Fruit fly (Drosophila melanogaster) whole organism, prepupa: ENCODE measurements around the gene CG12998.

Experiments
- Blimp-1 ChIP-seq: fragments of 200-800 bp; sonication (Bioruptor generic); optimal IDR thresholded peaks from 3 replicates; lab custom pipeline; 2017; ENCODE audit warnings: missing biosample characterization, missing genetic modification characterization, mild to moderate bottlenecking, moderate library complexity, missing genetic modification reagents
- CG11294 ChIP-seq: fragments of 200-800 bp; sonication (Bioruptor generic); IDR thresholded peaks from 2 replicates; pipeline ENCODE4 v1.3.6; 2022; ENCODE audit warnings: missing biosample characterization, missing genetic modification characterization
- CG11902 ChIP-seq: fragments of 200-800 bp; sonication (Bioruptor generic); optimal IDR thresholded peaks from 3 replicates; lab custom pipeline; 2016; ENCODE audit warnings: missing biosample characterization, missing genetic modification characterization
- CG15336 ChIP-seq: fragments of 200-800 bp; sonication (Bioruptor generic); IDR thresholded peaks from 2 replicates; pipeline ENCODE4 v1.3.6; 2022; ENCODE audit warnings: missing biosample characterization, missing genetic modification characterization
- CG31627 ChIP-seq: fragments of 200-800 bp; sonication (Bioruptor generic); optimal IDR thresholded peaks from 3 replicates; lab custom pipeline; 2016; ENCODE audit warnings: missing biosample characterization, missing genetic modification characterization
- CG32006 ChIP-seq: fragments of 200-800 bp; sonication (Bioruptor generic); optimal IDR thresholded peaks from 3 replicates; lab custom pipeline; 2017; ENCODE audit warnings: missing biosample characterization, mild to moderate bottlenecking, missing genetic modification characterization
- CG34406 ChIP-seq: fragments of 200-800 bp; sonication (Bioruptor generic); optimal IDR thresholded peaks from 3 replicates; lab custom pipeline; 2016; ENCODE audit warnings: missing biosample characterization, missing genetic modification characterization
- CG3919 ChIP-seq: fragments of 200-800 bp; sonication (Bioruptor generic); optimal IDR thresholded peaks from 3 replicates; lab custom pipeline; 2016; ENCODE audit warnings: missing biosample characterization, missing genetic modification characterization
- CG6163 ChIP-seq: fragments of 200-800 bp; sonication (Bioruptor generic); IDR thresholded peaks from 3 replicates; pipeline ENCODE4 v1.3.6; 2022; ENCODE audit warnings: missing biosample characterization, missing genetic modification characterization
- CG6792 ChIP-seq: fragments of 200-800 bp; sonication (Bioruptor generic); optimal IDR thresholded peaks from 3 replicates; lab custom pipeline; 2016; ENCODE audit warnings: missing biosample characterization, missing genetic modification characterization
- CG6808 ChIP-seq: fragments of 200-800 bp; sonication (Bioruptor generic); optimal IDR thresholded peaks from 3 replicates; lab custom pipeline; 2017; ENCODE audit warnings: missing biosample characterization, missing genetic modification characterization, mild to moderate bottlenecking, moderate library complexity, missing genetic modification reagents
- CG8119 ChIP-seq: fragments of 200-800 bp; sonication (Bioruptor generic); IDR thresholded peaks from 3 replicates; pipeline ENCODE4 v1.3.6; 2022; ENCODE audit warnings: missing biosample characterization, missing genetic modification characterization
- CG8319 ChIP-seq: fragments of 200-800 bp; sonication (Bioruptor generic); optimal IDR thresholded peaks from 3 replicates; lab custom pipeline; 2016; ENCODE audit warnings: missing biosample characterization, missing genetic modification characterization
- CG8632 ChIP-seq: fragments of 200-800 bp; sonication (Bioruptor generic); optimal IDR thresholded peaks from 3 replicates; lab custom pipeline; 2016; ENCODE audit warnings: missing biosample characterization, missing genetic modification characterization
- Eip93F ChIP-seq: fragments of 200-800 bp; sonication (Bioruptor generic); optimal IDR thresholded peaks from 2 replicates; lab custom pipeline; 2016; ENCODE audit warnings: missing biosample characterization, mild to moderate bottlenecking, missing genetic modification characterization
- Ets96B ChIP-seq: fragments of 200-800 bp; optimal IDR thresholded peaks from 2 replicates; lab custom pipeline; 2019; ENCODE audit warnings: missing biosample characterization, mild to moderate bottlenecking, missing genetic modification characterization, moderate library complexity
- Gug ChIP-seq: fragments of 200-800 bp; sonication (Bioruptor generic); IDR thresholded peaks from 2 replicates; pipeline ENCODE4 v1.3.6; 2022; ENCODE audit warnings: missing biosample characterization, missing genetic modification characterization
- Hr39 ChIP-seq: fragments of 200-800 bp; sonication (Bioruptor generic); optimal IDR thresholded peaks from 2 replicates; lab custom pipeline; 2016; ENCODE audit warnings: missing biosample characterization, missing genetic modification characterization
- Hr4 ChIP-seq: fragments of 200-800 bp; sonication (Bioruptor generic); optimal IDR thresholded peaks from 3 replicates; lab custom pipeline; 2016; ENCODE audit warnings: missing biosample characterization, missing genetic modification characterization
- Lpt ChIP-seq: fragments of 200-800 bp; sonication (Bioruptor generic); optimal IDR thresholded peaks from 3 replicates; lab custom pipeline; 2016; ENCODE audit warnings: missing biosample characterization, missing genetic modification characterization
- Met ChIP-seq: fragments of 200-800 bp; sonication (Bioruptor generic); optimal IDR thresholded peaks from 3 replicates; lab custom pipeline; 2016; ENCODE audit warnings: missing biosample characterization, missing genetic modification characterization
- OdsH ChIP-seq: fragments of 200-800 bp; sonication (Bioruptor generic); optimal IDR thresholded peaks from 3 replicates; lab custom pipeline; 2016; ENCODE audit warnings: missing biosample characterization, missing genetic modification characterization
- Smox ChIP-seq: fragments of 200-800 bp; sonication (Bioruptor generic); optimal IDR thresholded peaks from 3 replicates; lab custom pipeline; 2016; ENCODE audit warnings: missing biosample characterization, missing genetic modification characterization
- Sox102F ChIP-seq: fragments of 200-800 bp; sonication (Bioruptor generic); optimal IDR thresholded peaks from 2 replicates; lab custom pipeline; 2016; ENCODE audit warnings: missing biosample characterization, mild to moderate bottlenecking, missing genetic modification characterization
- Sox15 ChIP-seq: fragments of 200-800 bp; sonication (Bioruptor generic); optimal IDR thresholded peaks from 3 replicates; lab custom pipeline; 2016; ENCODE audit warnings: missing biosample characterization, missing genetic modification characterization
- acj6 ChIP-seq: fragments of 200-800 bp; sonication (Bioruptor generic); optimal IDR thresholded peaks from 3 replicates; lab custom pipeline; 2016; ENCODE audit warnings: missing biosample characterization, missing genetic modification characterization
- dac ChIP-seq: fragments of 200-800 bp; sonication (Bioruptor generic); optimal IDR thresholded peaks from 2 replicates; lab custom pipeline; 2017; ENCODE audit warnings: missing biosample characterization, mild to moderate bottlenecking, missing genetic modification characterization
- esn ChIP-seq: fragments of 200-800 bp; sonication (Bioruptor generic); optimal IDR thresholded peaks from 2 replicates; lab custom pipeline; 2016; ENCODE audit warnings: missing biosample characterization, mild to moderate bottlenecking, missing genetic modification characterization, moderate library complexity
- fd59A ChIP-seq: fragments of 200-800 bp; sonication (Bioruptor generic); optimal IDR thresholded peaks from 2 replicates; lab custom pipeline; 2017; ENCODE audit warnings: missing biosample characterization, mild to moderate bottlenecking, missing genetic modification characterization, missing genetic modification reagents
- fd85E ChIP-seq: fragments of 200-800 bp; sonication (Bioruptor generic); optimal IDR thresholded peaks from 3 replicates; lab custom pipeline; 2016; ENCODE audit warnings: missing biosample characterization, missing genetic modification characterization
- fkh ChIP-seq: fragments of 200-800 bp; sonication (Bioruptor generic); optimal IDR thresholded peaks from 3 replicates; lab custom pipeline; 2017; ENCODE audit warnings: missing biosample characterization, mild to moderate bottlenecking, missing genetic modification characterization, moderate library complexity
- lz ChIP-seq: fragments of 200-800 bp; sonication (Bioruptor generic); optimal IDR thresholded peaks from 3 replicates; lab custom pipeline; 2016; ENCODE audit warnings: missing biosample characterization, missing genetic modification characterization
- net ChIP-seq: fragments of 200-800 bp; sonication (Bioruptor generic); optimal IDR thresholded peaks from 3 replicates; lab custom pipeline; 2016; ENCODE audit warnings: missing biosample characterization, missing genetic modification characterization
- spab ChIP-seq: fragments of 200-800 bp; sonication (Bioruptor generic); optimal IDR thresholded peaks from 2 replicates; lab custom pipeline; 2017; ENCODE audit warnings: missing biosample characterization, mild to moderate bottlenecking, missing genetic modification characterization, missing genetic modification reagents
- svp ChIP-seq: fragments of 200-800 bp; sonication (Bioruptor generic); peaks from one replicate; lab custom pipeline; 2016; ENCODE audit warnings: missing biosample characterization, missing genetic modification characterization
- topi ChIP-seq: fragments of 200-800 bp; sonication (Bioruptor generic); optimal IDR thresholded peaks from 3 replicates; lab custom pipeline; 2016; ENCODE audit warnings: missing biosample characterization, missing genetic modification characterization
- vri ChIP-seq: fragments of 200-800 bp; sonication (Bioruptor generic); optimal IDR thresholded peaks from 3 replicates; lab custom pipeline; 2016; ENCODE audit warnings: missing biosample characterization, mild to moderate bottlenecking, missing genetic modification characterization

The CG12998 gene

dm6 chrX:17209897-17210296, 8.6 kb upstream of the CG12998 start, which contains the start of gene CG12995:
Gene CG12995, minus strand, starts transcription at chrX:17209997.
- TF ChIP-seq acj6 (GFP tag; lab: Kevin White, UChicago) = no peak
- TF ChIP-seq dac (GFP tag; lab: Kevin White, UChicago) = no peak
- TF ChIP-seq CG11902 (GFP tag; lab: Kevin White, UChicago) = no peak
- no peak for TF ChIP-seq esn (GFP tag; lab: Kevin White, UChicago)
- TF ChIP-seq CG6163 (GFP tag; lab: Robert Waterston, UW) = no peak
- TF ChIP-seq Gug (GFP tag; lab: Robert Waterston, UW) = no peak
- TF ChIP-seq Lpt (GFP tag; lab: Kevin White, UChicago) = no peak
- no peak for TF ChIP-seq CG31627 (GFP tag; lab: Kevin White, UChicago)

- TF ChIP-seq fkh (GFP tag; lab: Kevin White, UChicago) (no peak), CG31627 (GFP tag; lab: Kevin White, UChicago) (no peak), CG11294 (GFP tag; lab: Robert Waterston, UW) (no peak), Sox102F (GFP tag; lab: Kevin White, UChicago) (no peak), Blimp-1 (GFP tag; lab: Kevin White, UChicago) (no peak), CG32006 (GFP tag; lab: Kevin White, UChicago) (no peak), Hr4 (GFP tag; lab: Kevin White, UChicago) (no peak), CG8119 (GFP tag; lab: Robert Waterston, UW) (no peak; the same call in 2 of the 3 replicates), CG6808 (no peak), Met (GFP tag; lab: Kevin White, UChicago) (no peak), CG8632 (no peak), CG8319 (no peak), Smox (no peak)
Observed at dm6 chrX:17212007-17212406, 6.5 kb upstream of the CG12998 start, which contains the start of gene CG18258. Gene CG18258, plus strand, starts transcription at chrX:17212307.

dm6 chrX:17215004-17215403, 3.5 kb upstream of the CG12998 start, which contains the start of gene CG5162:
Gene CG5162, plus strand, starts transcription at chrX:17215304.
- TF ChIP-seq OdsH (GFP tag; lab: Kevin White, UChicago) = no peak
- TF ChIP-seq Met (GFP tag; lab: Kevin White, UChicago) = no peak
- no peak for TF ChIP-seq lz (GFP tag; lab: Kevin White, UChicago)
- no peak for TF ChIP-seq CG11902 (GFP tag; lab: Kevin White, UChicago)

DNA sequence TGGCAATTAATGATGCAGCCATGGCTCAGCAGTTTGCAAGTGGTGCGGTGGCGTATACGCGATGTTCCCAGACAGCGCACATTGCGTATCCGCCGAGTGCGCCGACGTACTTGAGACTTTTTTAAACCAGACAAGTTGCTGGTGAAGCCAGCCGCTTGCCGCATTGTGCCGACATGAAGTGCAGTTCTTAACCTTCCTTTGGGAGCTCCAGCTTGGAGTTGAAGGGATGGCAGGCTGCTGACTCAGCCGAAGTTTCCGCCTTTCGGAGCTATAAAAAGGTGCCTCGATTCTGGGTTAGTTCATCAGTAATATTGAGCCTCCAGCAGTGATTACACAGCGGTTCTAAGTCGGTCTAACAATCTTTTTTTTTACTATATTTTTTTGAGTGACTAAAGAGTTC, 2.7 kb downstream of the CG12998 start, which contains the start of gene CG5172:
Gene CG5172, plus strand, starts transcription at position 301 of the 400 bp plus-strand sequence.
- no peak for TF ChIP-seq CG15336 (GFP tag; lab: Robert Waterston, UW)
- no peak for TF ChIP-seq fkh (GFP tag; lab: Kevin White, UChicago)

DNA sequence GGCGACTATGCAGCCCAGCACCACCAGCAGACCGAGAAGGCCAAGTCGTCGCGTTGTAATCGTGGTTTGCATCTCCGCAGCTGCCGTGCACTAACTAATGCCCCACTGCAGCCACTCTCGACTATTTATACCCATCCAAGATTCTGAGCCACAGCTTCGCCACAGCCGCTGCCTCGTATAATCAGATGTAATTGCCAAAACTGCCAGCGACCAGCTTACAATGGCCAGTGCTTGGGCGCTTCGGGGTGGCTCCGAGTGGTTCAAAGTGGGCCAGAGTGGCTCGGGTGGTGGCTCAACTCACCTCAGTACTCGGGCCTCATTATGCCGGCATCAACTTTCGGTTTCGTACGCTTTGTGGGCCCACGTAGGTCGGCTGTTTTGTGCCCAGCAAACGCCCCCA, 5.2 kb downstream of the CG12998 start, which contains the start of gene CG34327:
Gene CG34327, minus strand, starts transcription at position 101 of the 400 bp plus-strand sequence.
- TF ChIP-seq OdsH (GFP tag; lab: Kevin White, UChicago) (no peak), CG11902 (GFP tag; lab: Kevin White, UChicago) (no peak), esn (GFP tag; lab: Kevin White, UChicago) (no peak), CG6792 (GFP tag; lab: Kevin White, UChicago) (no peak), Gug (GFP tag; lab: Robert Waterston, UW) (no peak), vri (GFP tag; lab: Kevin White, UChicago) (no peak), Blimp-1 (GFP tag; lab: Kevin White, UChicago) (no peak), Ets96B (tag; lab: Kevin White, UChicago) (no peak), spab (GFP tag; lab: Kevin White, UChicago) (no peak), Sox102F (GFP tag; lab: Kevin White, UChicago) (no peak), net (GFP tag; lab: Kevin White, UChicago) (no peak)

DNA sequence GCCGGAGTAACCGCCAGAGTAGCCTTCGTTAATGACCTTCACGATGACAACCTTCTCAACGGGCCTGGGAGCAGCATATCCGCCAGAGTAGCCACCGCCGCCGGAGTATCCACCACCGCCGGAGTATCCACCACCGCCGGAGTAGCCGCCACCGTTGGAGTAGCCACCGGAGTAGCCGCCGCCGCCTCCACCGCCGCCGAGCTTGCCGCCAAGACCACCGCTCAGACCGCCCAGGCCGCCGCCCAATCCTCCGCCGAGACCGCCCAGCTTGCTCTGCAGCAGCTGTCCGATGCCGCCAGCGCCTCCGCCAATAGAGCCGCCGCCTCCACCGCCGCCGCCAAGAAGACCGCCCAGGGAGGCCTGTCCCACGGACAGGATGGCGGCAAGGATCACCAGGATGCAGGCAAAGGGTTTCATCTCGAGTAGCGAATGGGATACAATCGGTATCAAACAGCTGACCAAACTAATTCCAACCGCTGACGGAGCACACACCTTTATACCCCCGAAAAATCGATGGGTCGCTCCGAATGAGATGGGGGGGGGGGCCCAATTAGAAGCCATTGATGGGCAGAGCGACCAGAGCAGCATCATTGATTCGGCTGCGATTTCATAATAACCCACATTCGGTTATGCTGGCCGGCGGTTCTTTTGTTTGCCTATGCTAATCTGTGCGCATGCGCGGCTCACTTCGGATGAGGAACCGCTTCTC, 7.7 kb downstream of the CG12998 start:
- TF ChIP-seq CG8319 = no peak
- TF ChIP-seq CG3919 = no peak
- no peak for TF ChIP-seq lz (GFP tag; lab: Kevin White, UChicago)
- no peak for TF ChIP-seq CG34406 (GFP tag; lab: Kevin White, UChicago)
- no peak for TF ChIP-seq topi (GFP tag; lab: Kevin White, UChicago)
- no peak for TF ChIP-seq svp (GFP tag; lab: Kevin White, UChicago)
- TF ChIP-seq OdsH (GFP tag; lab: Kevin White, UChicago) = no peak
- no peak for TF ChIP-seq Hr39 (GFP tag; lab: Kevin White, UChicago)
- no peak for TF ChIP-seq Sox15 (GFP tag; lab: Kevin White, UChicago)
- no peak for TF ChIP-seq Eip93F (GFP tag; lab: Kevin White, UChicago)
- no peak for TF ChIP-seq fd59A (GFP tag; lab: Kevin White, UChicago)
- TF ChIP-seq fd85E (GFP tag; lab: Kevin White, UChicago) = no peak
- no peak for TF ChIP-seq CG6163 (GFP tag; lab: Robert Waterston, UW)
- TF ChIP-seq Gug (GFP tag; lab: Robert Waterston, UW) = no peak
- no peak for TF ChIP-seq acj6 (GFP tag; lab: Kevin White, UChicago)
- TF ChIP-seq, all 60 proteins: peak for 0
